Worm (Caenorhabditis elegans) whole organism, L3 larva: ENCODE results near the gene cul-1.

Experiments used
- aly-2 ChIP-seq: fragments of 150-350 bp; optimal IDR thresholded peaks from 2 replicates; lab custom pipeline; 2014; ENCODE audit warnings: missing biosample characterization, missing genetic modification characterization
- elt-2 ChIP-seq: sonication (generic microtip); optimal IDR thresholded peaks from 2 replicates; lab custom pipeline; 2016; ENCODE audit warnings: missing genetic modification reagents, mild to moderate bottlenecking, missing genetic modification characterization, missing compliant biosample characterization
- elt-3 ChIP-seq, 3 experiments: fragments of 150-350 bp in 1 of 3; sonication (generic microtip) in 2 of 3; optimal IDR thresholded peaks; 2 replicates in 2 of 3; 4 replicates in 1 of 3; lab custom pipeline; 2014 to 2017; ENCODE audit warnings: missing biosample characterization in 3 of 3, missing genetic modification characterization in 3 of 3
- fkh-10 ChIP-seq: sonication (generic microtip); optimal IDR thresholded peaks from 2 replicates; lab custom pipeline; 2017; ENCODE audit warnings: missing biosample characterization, missing genetic modification reagents, missing genetic modification characterization
- hmg-11 ChIP-seq: sonication (generic microtip); optimal IDR thresholded peaks from 2 replicates; lab custom pipeline; 2016; ENCODE audit warnings: missing genetic modification characterization, missing compliant biosample characterization
- jun-1 ChIP-seq: fragments of 150-350 bp; optimal IDR thresholded peaks from 2 replicates; lab custom pipeline; 2014; ENCODE audit warnings: missing biosample characterization, missing genetic modification reagents, missing genetic modification characterization
- lin-15B ChIP-seq: fragments of 150-350 bp; optimal IDR thresholded peaks from 2 replicates; lab custom pipeline; 2014; ENCODE audit warnings: missing biosample characterization, missing genetic modification characterization
- lsy-12 ChIP-seq: sonication (generic microtip); optimal IDR thresholded peaks from 2 replicates; lab custom pipeline; 2016; ENCODE audit warnings: mild to moderate bottlenecking, missing genetic modification characterization, missing compliant biosample characterization
- nhr-11 ChIP-seq: fragments of 150-350 bp; optimal IDR thresholded peaks from 2 replicates; lab custom pipeline; 2014; ENCODE audit warnings: missing biosample characterization, missing genetic modification characterization
- nhr-237 ChIP-seq: fragments of 150-350 bp; optimal IDR thresholded peaks from 2 replicates; lab custom pipeline; 2014; ENCODE audit warnings: missing biosample characterization, missing genetic modification characterization
- nhr-28 ChIP-seq: fragments of 150-350 bp; optimal IDR thresholded peaks from 2 replicates; lab custom pipeline; 2014; ENCODE audit warnings: missing biosample characterization, missing genetic modification characterization
- nhr-76 ChIP-seq: fragments of 150-350 bp; sonication (generic microtip); optimal IDR thresholded peaks from 5 replicates; lab custom pipeline; 2014; ENCODE audit warnings: missing biosample characterization, missing genetic modification characterization
- snpc-4 ChIP-seq: fragments of 150-350 bp; optimal IDR thresholded peaks from 2 replicates; lab custom pipeline; 2014; ENCODE audit warnings: missing biosample characterization, missing genetic modification characterization
- unc-62 ChIP-seq: fragments of 150-350 bp; sonication (generic microtip); optimal IDR thresholded peaks from 4 replicates; lab custom pipeline; 2014; ENCODE audit warnings: missing biosample characterization, missing genetic modification reagents, missing genetic modification characterization

DNA sequence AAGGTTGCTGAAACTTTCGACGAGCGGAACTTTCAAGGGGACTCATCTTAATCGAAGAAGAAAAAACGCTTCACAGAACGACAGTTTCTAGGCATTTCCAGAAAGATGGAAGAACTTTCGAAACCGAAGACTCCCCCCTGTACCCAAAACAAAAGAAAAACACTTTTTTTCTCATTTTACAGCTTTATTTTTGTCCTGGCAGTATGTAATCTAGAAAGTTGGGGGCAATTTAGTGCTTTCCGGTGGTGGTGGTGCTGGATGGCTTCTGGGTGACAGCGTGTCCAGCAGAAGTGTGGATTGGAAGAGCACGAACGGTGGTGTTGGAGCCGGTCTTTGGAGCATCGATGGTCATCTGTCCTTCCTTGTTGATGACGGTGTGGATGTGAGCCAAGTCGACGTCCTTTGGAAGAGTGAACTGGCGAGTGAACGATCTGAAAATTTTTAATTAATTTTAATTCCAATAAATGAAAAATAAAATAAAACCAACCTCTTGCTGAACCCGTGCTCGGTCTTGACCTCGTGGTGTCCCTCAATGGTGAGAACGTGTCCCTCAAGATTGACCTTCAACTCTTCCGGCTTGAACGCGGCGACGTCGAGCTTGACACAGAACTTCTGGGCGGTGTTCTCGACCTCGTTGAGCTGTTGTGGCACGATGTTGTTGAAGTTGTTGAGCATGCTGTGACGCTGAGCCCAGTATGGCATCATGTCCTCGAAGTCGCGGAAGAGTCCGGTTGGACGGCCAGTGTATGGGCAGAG lies 35.1 kb downstream of the cul-1 start:
- TF ChIP-seq snpc-4 (tag; lab: Kevin White, UChicago) = no peak
- no peak for TF ChIP-seq nhr-237 (tag; lab: Kevin White, UChicago)
- TF ChIP-seq nhr-11 (tag; lab: Kevin White, UChicago) = no peak
- no peak for TF ChIP-seq aly-2 (tag; lab: Kevin White, UChicago)
- TF ChIP-seq nhr-76 (tag; lab: Kevin White, UChicago) = no peak
- no peak for TF ChIP-seq elt-2 (tag; lab: Kevin White, UChicago)
- no peak for TF ChIP-seq lsy-12 (tag; lab: Kevin White, UChicago)
- no peak for TF ChIP-seq unc-62
- no peak for TF ChIP-seq jun-1 (tag; lab: Kevin White, UChicago)
- TF ChIP-seq hmg-11 = no peak
- TF ChIP-seq lin-15B (tag; lab: Kevin White, UChicago) = no peak
- no peak for TF ChIP-seq elt-3 (tag; optimal IDR thresholded peaks at IDR 0.05; lab: Kevin White, UChicago)
- TF ChIP-seq fkh-10 (GFP tag; lab: Kevin White, UChicago) = no peak
- no peak for TF ChIP-seq nhr-28 (tag; lab: Kevin White, UChicago)
